Fruit fly (Drosophila melanogaster): Measurements from ENCODE around the gene CG43095.
A peak's percentile ranks its signal among the peaks of the same experiment; 100 is the strongest.

CG43095 gene

dm6 chr3R:22766072-22766471 lies 5.5 kb downstream of the CG43095 start, which contains the start of gene Nepl15:
TSS of gene Nepl15 (minus strand) at chr3R:22766172.
- no peak for TF ChIP-seq Lpt (GFP tag; optimal IDR thresholded peaks at IDR 0.05)
- no peak for TF ChIP-seq CG1621 (tag; optimal IDR thresholded peaks at IDR 0.05)
- TF ChIP-seq achi (GFP tag; optimal IDR thresholded peaks at IDR 0.05) = no peak
- no peak for TF ChIP-seq CG32006 (GFP tag; optimal IDR thresholded peaks at IDR 0.05)
- no peak for TF ChIP-seq Ets96B (tag; optimal IDR thresholded peaks at IDR 0.05)
- TF ChIP-seq OdsH (GFP tag; optimal IDR thresholded peaks at IDR 0.05) = no peak
- no peak for TF ChIP-seq CG8119 (GFP tag; IDR thresholded peaks at IDR 0.05)

DNA sequence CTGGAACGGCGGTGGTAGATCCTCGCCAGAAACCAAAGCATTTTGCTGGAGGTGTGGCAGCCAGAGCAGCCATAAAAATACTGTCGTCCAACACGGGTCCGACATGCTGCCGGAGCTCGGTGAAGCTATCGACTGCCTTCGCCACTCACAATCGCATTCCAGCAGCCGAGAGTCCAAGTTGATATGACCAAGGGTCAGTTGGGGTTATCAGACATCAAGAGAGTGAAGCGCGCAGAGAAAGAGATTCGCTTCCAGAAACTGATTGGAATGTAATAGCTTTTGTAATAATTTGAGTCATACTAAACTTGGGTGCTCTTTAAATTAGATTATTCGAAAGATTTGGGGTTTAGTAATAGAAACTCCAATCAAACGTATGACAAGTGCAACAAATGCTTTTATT lies 8.0 kb downstream of the CG43095 start, which contains the start of gene Nepl14:
Gene Nepl14 (minus strand): TSS at position 125 of the 400 bp plus-strand sequence.
- TF ChIP-seq CG31627 (GFP tag; optimal IDR thresholded peaks at IDR 0.05) = no peak
- TF ChIP-seq svp (GFP tag) = peak; percentile 100

DNA sequence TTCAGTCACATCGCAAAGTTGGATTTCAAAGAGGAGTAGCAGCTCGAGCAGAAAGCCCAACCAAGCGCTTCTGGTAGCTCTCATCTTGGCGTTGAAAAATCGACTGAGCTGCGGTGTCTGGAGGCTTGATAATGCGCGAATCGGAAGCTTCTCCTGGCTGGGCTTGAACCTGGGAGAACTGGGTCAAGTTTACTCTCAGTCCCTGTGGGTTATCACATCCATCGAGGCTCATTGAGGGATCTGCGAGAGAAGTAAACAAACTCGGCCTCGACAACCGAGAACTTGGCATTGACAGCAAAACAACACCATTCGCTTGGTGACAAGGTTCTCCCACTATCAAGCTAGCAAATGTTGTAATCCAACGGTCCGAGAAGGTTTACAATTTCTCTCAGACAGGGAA lies 10.6 kb downstream of the CG43095 start, which contains the start of gene Nepl13:
Gene Nepl13 (minus strand): TSS at position 89 of the 400 bp plus-strand sequence.
- TF ChIP-seq CG1621 (tag; optimal IDR thresholded peaks at IDR 0.05) (no peak), CG6276 (GFP tag; optimal IDR thresholded peaks at IDR 0.05) (no peak), svp (GFP tag) (peak; percentile 97), Eip93F (GFP tag; optimal IDR thresholded peaks at IDR 0.05) (no peak), net (GFP tag; optimal IDR thresholded peaks at IDR 0.05) (no peak), Eip78C (GFP tag) (no peak), Ets21C (GFP tag; optimal IDR thresholded peaks at IDR 0.05) (no peak), CG8319 (GFP tag; optimal IDR thresholded peaks at IDR 0.05) (no peak)

DNA sequence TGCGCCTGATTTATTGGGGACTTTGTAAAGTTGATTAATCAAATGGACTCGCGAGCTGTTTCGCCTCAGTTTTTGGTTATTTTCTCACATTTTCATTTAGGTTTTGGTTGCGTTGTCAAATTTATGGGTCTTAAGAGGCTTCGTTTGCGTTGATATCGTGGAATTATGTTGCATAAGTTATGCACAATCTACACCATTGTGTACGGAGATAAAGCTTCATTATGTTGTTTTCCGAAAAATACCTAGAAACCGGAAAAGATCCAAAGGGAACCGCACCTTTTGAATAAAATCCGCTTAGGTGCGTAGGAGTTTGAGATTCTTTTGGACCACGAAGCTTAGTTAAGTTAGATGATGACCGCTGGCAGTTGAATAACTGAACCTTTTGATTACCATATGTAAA lies 14.5 kb downstream of the CG43095 start:
- TF ChIP-seq CG11762 (GFP tag; optimal IDR thresholded peaks at IDR 0.05; ENCODE audit: insufficient read depth) (no peak), CG11902 (GFP tag; optimal IDR thresholded peaks at IDR 0.05) (no peak), CG6792 (GFP tag; optimal IDR thresholded peaks at IDR 0.05) (no peak), CG8119 (GFP tag; IDR thresholded peaks at IDR 0.05) (no peak), Hr4 (GFP tag; optimal IDR thresholded peaks at IDR 0.05) (no peak), Blimp-1 (GFP tag; optimal IDR thresholded peaks at IDR 0.05) (no peak), Met (GFP tag; optimal IDR thresholded peaks at IDR 0.05) (no peak)

- no peak for TF ChIP-seq Sox15 (GFP tag; optimal IDR thresholded peaks at IDR 0.05)
- no peak for TF ChIP-seq fd59A (GFP tag; optimal IDR thresholded peaks at IDR 0.05)
- no peak for TF ChIP-seq net (GFP tag; optimal IDR thresholded peaks at IDR 0.05)
- TF ChIP-seq ss (GFP tag; optimal IDR thresholded peaks at IDR 0.05) = no peak
- TF ChIP-seq CG1621 (tag; optimal IDR thresholded peaks at IDR 0.05) = no peak
- no peak for TF ChIP-seq CG6808 (GFP tag; optimal IDR thresholded peaks at IDR 0.05)
- TF ChIP-seq fkh (GFP tag; optimal IDR thresholded peaks at IDR 0.05) = peak; percentile 71
- no peak for TF ChIP-seq Blimp-1 (GFP tag; optimal IDR thresholded peaks at IDR 0.05)
- TF ChIP-seq Hr39 (GFP tag; optimal IDR thresholded peaks at IDR 0.05) = no peak
- 0 out of 3 replicates have a peak, but pooled peaks have one; percentile 17 for TF ChIP-seq eg (GFP tag; IDR thresholded peaks at IDR 0.05)
- no peak for TF ChIP-seq Gug (GFP tag; IDR thresholded peaks at IDR 0.05)
- TF ChIP-seq CG8632 (GFP tag; optimal IDR thresholded peaks at IDR 0.05) = no peak
- no peak for TF ChIP-seq dac (GFP tag; optimal IDR thresholded peaks at IDR 0.05)
Measured at dm6 chr3R:22756289-22756688, 15.3 kb downstream of the CG43095 start.

DNA sequence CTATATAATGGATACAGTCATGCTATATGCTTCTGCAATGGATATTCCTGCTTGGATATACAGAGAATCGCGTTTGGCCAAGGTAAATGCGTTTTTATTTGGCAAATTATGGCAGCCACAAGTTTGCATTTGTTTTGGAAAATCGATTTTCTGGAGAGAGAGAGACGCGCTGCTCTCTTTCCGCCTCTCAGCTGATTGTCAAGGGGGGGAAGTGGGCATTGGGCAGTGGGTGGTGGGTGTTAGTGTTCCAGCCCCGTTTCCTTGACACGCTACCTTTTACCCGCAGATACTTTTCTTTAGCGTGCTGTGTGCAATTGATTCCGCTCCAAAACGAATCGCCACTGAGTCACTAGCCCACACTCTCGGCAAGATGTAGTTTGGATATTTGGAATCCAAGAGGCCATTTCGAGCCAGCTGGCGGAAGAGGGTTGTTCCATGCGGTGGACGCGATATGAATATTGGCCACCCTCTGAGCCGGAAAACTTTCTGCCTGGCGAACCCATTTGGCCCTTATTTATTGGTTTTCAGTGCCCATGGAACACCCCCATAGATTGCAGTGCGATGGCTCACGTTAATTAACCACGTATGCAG lies 16.3 kb downstream of the CG43095 start:
- TF ChIP-seq eg (GFP tag; IDR thresholded peaks at IDR 0.05) (0 out of 3 replicates have a peak, but pooled peaks have one; percentile 11), CG4318 (GFP tag; optimal IDR thresholded peaks at IDR 0.05) (no peak)

All from whole organism, prepupa.